Comparison of ENCODE assay signal across 1 fruit fly cellular context in genomic region chr3R:9214235-9214634, dm6.
TF ChIP-seq lines count a peak whose summit lies in the region.

No protein-coding gene starts in this region.

TF ChIP-seq in whole organism, embryonic, 481 proteins besides CTCF, POLR2A, EP300 and RAD21 (continued from another document and continues in another):
- TF ChIP-seq CG2712 (tag; optimal IDR thresholded peaks at IDR 0.05; lab: Kevin White, UChicago) (peak; percentile 22), luna (GFP tag; optimal IDR thresholded peaks at IDR 0.05; lab: Kevin White, UChicago) (no peak), Drgx (GFP tag; IDR thresholded peaks at IDR 0.05; lab: Robert Waterston, UW) (no peak), CG17802 (tag; optimal IDR thresholded peaks at IDR 0.05; lab: Kevin White, UChicago) (no peak), Ada2b (GFP tag; IDR thresholded peaks at IDR 0.05; lab: Robert Waterston, UW) (no peak), CG11695 (GFP tag; IDR thresholded peaks at IDR 0.05; lab: Robert Waterston, UW) (no peak), zen (tag; optimal IDR thresholded peaks at IDR 0.05; lab: Kevin White, UChicago) (peak; percentile 25), ase (GFP tag; IDR thresholded peaks at IDR 0.05; lab: Robert Waterston, UW) (no peak), lov (optimal IDR thresholded peaks at IDR 0.05; lab: Kevin White, UChicago) (no peak), lov (GFP tag; IDR thresholded peaks at IDR 0.05; lab: Robert Waterston, UW) (no peak), H15 (GFP tag; IDR thresholded peaks at IDR 0.05; lab: Robert Waterston, UW) (no peak), TFAM (GFP tag; optimal IDR thresholded peaks at IDR 0.05; lab: Kevin White, UChicago) (no peak), pita (GFP tag; optimal IDR thresholded peaks at IDR 0.05; lab: Kevin White, UChicago) (peak; percentile 79), Vsx1 (GFP tag; optimal IDR thresholded peaks at IDR 0.05; lab: Kevin White, UChicago) (no peak), Bteb2 (GFP tag; optimal IDR thresholded peaks at IDR 0.05; lab: Kevin White, UChicago) (no peak), CG34224 (GFP tag; IDR thresholded peaks at IDR 0.05; lab: Robert Waterston, UW; ENCODE audit: partially characterized antibody) (no peak), ranshi (GFP tag; IDR thresholded peaks at IDR 0.05; lab: Robert Waterston, UW) (no peak), Ets65A (GFP tag; lab: Kevin White, UChicago) (peak; percentile 30), Blimp-1 (GFP tag; optimal IDR thresholded peaks at IDR 0.05; lab: Kevin White, UChicago) (no peak), ro (GFP tag; IDR thresholded peaks at IDR 0.05; lab: Robert Waterston, UW) (no peak), Fer2 (tag; optimal IDR thresholded peaks at IDR 0.05; lab: Kevin White, UChicago) (no peak), HHEX (GFP tag; optimal IDR thresholded peaks at IDR 0.05; lab: Kevin White, UChicago) (no peak), Oli (tag; optimal IDR thresholded peaks at IDR 0.05; lab: Kevin White, UChicago) (no peak), amos (GFP tag; IDR thresholded peaks at IDR 0.05; lab: Robert Waterston, UW; ENCODE audit: partially characterized antibody) (peak; percentile 52; the same call in 1 of the 2 replicates), CG15601 (tag; optimal IDR thresholded peaks at IDR 0.05; lab: Kevin White, UChicago) (no peak), da (GFP tag; optimal IDR thresholded peaks at IDR 0.05; lab: Kevin White, UChicago) (no peak), CG16815 (GFP tag; optimal IDR thresholded peaks at IDR 0.05; lab: Kevin White, UChicago) (no peak), crol (GFP tag; IDR thresholded peaks at IDR 0.05; lab: Robert Waterston, UW) (no peak), CG10462 (GFP tag; optimal IDR thresholded peaks at IDR 0.05; lab: Kevin White, UChicago) (no peak), sd (tag; optimal IDR thresholded peaks at IDR 0.05; lab: Kevin White, UChicago) (no peak), CG18599 (GFP tag; optimal IDR thresholded peaks at IDR 0.05; lab: Kevin White, UChicago) (no peak), CG12299 (tag; optimal IDR thresholded peaks at IDR 0.05; lab: Kevin White, UChicago) (no peak), ssp (GFP tag; IDR thresholded peaks at IDR 0.05; lab: Robert Waterston, UW) (no peak), PHDP (tag; optimal IDR thresholded peaks at IDR 0.05; lab: Kevin White, UChicago) (peak; percentile 1), cg (GFP tag; optimal IDR thresholded peaks at IDR 0.05; lab: Kevin White, UChicago) (no peak), insv (GFP tag; optimal IDR thresholded peaks at IDR 0.05; lab: Kevin White, UChicago) (no peak), tap (tag; optimal IDR thresholded peaks at IDR 0.05; lab: Kevin White, UChicago) (no peak), pb (GFP tag; optimal IDR thresholded peaks at IDR 0.05; lab: Kevin White, UChicago) (no peak), Eip74EF (GFP tag; optimal IDR thresholded peaks at IDR 0.05; lab: Kevin White, UChicago) (no peak), CG43689 (GFP tag; IDR thresholded peaks at IDR 0.05; lab: Robert Waterston, UW) (no peak), fd64A (GFP tag; optimal IDR thresholded peaks at IDR 0.05; lab: Kevin White, UChicago) (no peak), gsb-n (tag; optimal IDR thresholded peaks at IDR 0.05; lab: Kevin White, UChicago) (peak; percentile 28), klu (GFP tag; IDR thresholded peaks at IDR 0.05; lab: Robert Waterston, UW) (no peak), CG6854 (GFP tag; optimal IDR thresholded peaks at IDR 0.05; lab: Kevin White, UChicago) (peak; percentile 77), CG4854 (GFP tag; optimal IDR thresholded peaks at IDR 0.05; lab: Kevin White, UChicago) (no peak), peb (GFP tag; IDR thresholded peaks at IDR 0.05; lab: Robert Waterston, UW) (no peak), Camta (GFP tag; optimal IDR thresholded peaks at IDR 0.05; lab: Kevin White, UChicago) (no peak), Bgb (GFP tag; IDR thresholded peaks at IDR 0.05; lab: Robert Waterston, UW; ENCODE audit: partially characterized antibody) (peak; percentile 48; the same call in 1 of the 2 replicates), CG18764 (GFP tag; optimal IDR thresholded peaks at IDR 0.05; lab: Kevin White, UChicago) (no peak), her (GFP tag; optimal IDR thresholded peaks at IDR 0.05; lab: Kevin White, UChicago) (no peak), pan (optimal IDR thresholded peaks at IDR 0.05; lab: Kevin White, UChicago) (no peak), pan (GFP tag; optimal IDR thresholded peaks at IDR 0.05 in 1 of 2, IDR thresholded peaks at IDR 0.05 in 1 of 2) (no peak), Oaz (GFP tag; IDR thresholded peaks at IDR 0.05; lab: Robert Waterston, UW) (no peak), Myb (GFP tag; optimal IDR thresholded peaks at IDR 0.05; lab: Kevin White, UChicago) (no peak), dpn (GFP tag; optimal IDR thresholded peaks at IDR 0.05; lab: Kevin White, UChicago) (no peak), Xbp1 (GFP tag; optimal IDR thresholded peaks at IDR 0.05; lab: Kevin White, UChicago) (no peak), CG7928 (GFP tag; optimal IDR thresholded peaks at IDR 0.05; lab: Kevin White, UChicago) (no peak), repo (GFP tag; optimal IDR thresholded peaks at IDR 0.05; lab: Kevin White, UChicago) (no peak), Hsf (GFP tag; optimal IDR thresholded peaks at IDR 0.05; lab: Kevin White, UChicago) (no peak), cwo (GFP tag; optimal IDR thresholded peaks at IDR 0.05; lab: Kevin White, UChicago) (no peak), hkb (optimal IDR thresholded peaks at IDR 0.05; lab: Kevin White, UChicago) (no peak), hkb (GFP tag; IDR thresholded peaks at IDR 0.05; lab: Robert Waterston, UW) (no peak), gcm (GFP tag; optimal IDR thresholded peaks at IDR 0.05; lab: Kevin White, UChicago) (no peak), B-H2 (GFP tag; optimal IDR thresholded peaks at IDR 0.05; lab: Kevin White, UChicago) (no peak), Aef1 (GFP tag; IDR thresholded peaks at IDR 0.05; lab: Robert Waterston, UW) (no peak), NFAT (GFP tag; IDR thresholded peaks at IDR 0.05; lab: Robert Waterston, UW) (no peak), CG15479 (GFP tag; optimal IDR thresholded peaks at IDR 0.05; lab: Kevin White, UChicago) (no peak), gfzf (GFP tag; optimal IDR thresholded peaks at IDR 0.05; lab: Kevin White, UChicago) (no peak), HLH54F (GFP tag; optimal IDR thresholded peaks at IDR 0.05; lab: Kevin White, UChicago) (no peak), CG2199 (GFP tag; IDR thresholded peaks at IDR 0.05; lab: Robert Waterston, UW) (no peak), CHES-1-like (GFP tag; optimal IDR thresholded peaks at IDR 0.05; lab: Kevin White, UChicago) (no peak), cas (GFP tag; IDR thresholded peaks at IDR 0.05; lab: Robert Waterston, UW) (0 out of 2 replicates have a peak, but pooled peaks have one; percentile 15), Rx (GFP tag; IDR thresholded peaks at IDR 0.05; lab: Robert Waterston, UW) (no peak), B-H1 (GFP tag; IDR thresholded peaks at IDR 0.05; lab: Robert Waterston, UW) (no peak), CG31441 (GFP tag; IDR thresholded peaks at IDR 0.05; lab: Robert Waterston, UW) (0 out of 2 replicates have a peak, but pooled peaks have one; percentile 14), fd96Cb (tag; optimal IDR thresholded peaks at IDR 0.05; lab: Kevin White, UChicago) (no peak), ATbp (GFP tag; optimal IDR thresholded peaks at IDR 0.05; lab: Kevin White, UChicago) (no peak), HmgZ (tag; optimal IDR thresholded peaks at IDR 0.05; lab: Kevin White, UChicago) (peak; percentile 2), Hr51 (GFP tag; optimal IDR thresholded peaks at IDR 0.05; lab: Kevin White, UChicago) (no peak), CG33213 (GFP tag; optimal IDR thresholded peaks at IDR 0.05; lab: Kevin White, UChicago) (no peak), CG14710 (tag; optimal IDR thresholded peaks at IDR 0.05; lab: Kevin White, UChicago) (peak; percentile 5), CG11456 (GFP tag; IDR thresholded peaks at IDR 0.05; lab: Robert Waterston, UW) (no peak), Dbx (GFP tag; IDR thresholded peaks at IDR 0.05; lab: Robert Waterston, UW) (no peak), br (optimal IDR thresholded peaks at IDR 0.05; lab: Kevin White, UChicago) (no peak), dmrt99B (tag; optimal IDR thresholded peaks at IDR 0.05; lab: Kevin White, UChicago) (no peak), CoRest (tag; optimal IDR thresholded peaks at IDR 0.05; lab: Kevin White, UChicago) (peak; percentile 82), scrt (GFP tag; optimal IDR thresholded peaks at IDR 0.05; lab: Kevin White, UChicago) (no peak), Neu2 (GFP tag; optimal IDR thresholded peaks at IDR 0.05; lab: Kevin White, UChicago; ENCODE audit: borderline replicate concordance) (no peak), prd (optimal IDR thresholded peaks at IDR 0.05; lab: Kevin White, UChicago) (no peak), prd (GFP tag; IDR thresholded peaks at IDR 0.05; lab: Robert Waterston, UW) (no peak), Ssrp (tag; optimal IDR thresholded peaks at IDR 0.05; lab: Kevin White, UChicago) (peak; percentile 29), trem (tag; optimal IDR thresholded peaks at IDR 0.05; lab: Kevin White, UChicago) (peak; percentile 15), knrl (GFP tag; IDR thresholded peaks at IDR 0.05; lab: Robert Waterston, UW; ENCODE audit: partially characterized antibody) (peak; percentile 77), ham (GFP tag; IDR thresholded peaks at IDR 0.05; lab: Robert Waterston, UW) (no peak), sens (GFP tag; lab: Kevin White, UChicago) (peak; percentile 62), CG7963 (GFP tag; IDR thresholded peaks at IDR 0.05; lab: Robert Waterston, UW; ENCODE audit: partially characterized antibody) (no peak), CG8944 (GFP tag; optimal IDR thresholded peaks at IDR 0.05; lab: Kevin White, UChicago) (no peak), mld (GFP tag; IDR thresholded peaks at IDR 0.05; lab: Robert Waterston, UW; ENCODE audit: partially characterized antibody) (no peak), CG4820 (GFP tag; optimal IDR thresholded peaks at IDR 0.05; lab: Kevin White, UChicago) (no peak), nmo (GFP tag; optimal IDR thresholded peaks at IDR 0.05; lab: Kevin White, UChicago) (peak; percentile 5), Elba2 (GFP tag; optimal IDR thresholded peaks at IDR 0.05; lab: Kevin White, UChicago) (no peak), twi (tag; optimal IDR thresholded peaks at IDR 0.05; lab: Kevin White, UChicago) (no peak), CG13894 (tag; optimal IDR thresholded peaks at IDR 0.05; lab: Kevin White, UChicago) (peak; percentile 16), jumu (GFP tag; optimal IDR thresholded peaks at IDR 0.05; lab: Kevin White, UChicago) (no peak), CG12659 (GFP tag; optimal IDR thresholded peaks at IDR 0.05; lab: Kevin White, UChicago) (no peak), al (GFP tag; IDR thresholded peaks at IDR 0.05; lab: Robert Waterston, UW) (no peak), Abd-B (GFP tag; optimal IDR thresholded peaks at IDR 0.05; lab: Kevin White, UChicago) (peak; percentile 42), dan (GFP tag; IDR thresholded peaks at IDR 0.05; lab: Robert Waterston, UW) (no peak), CG17829 (tag; optimal IDR thresholded peaks at IDR 0.05; lab: Kevin White, UChicago) (peak; percentile 16), Sry-β (GFP tag; optimal IDR thresholded peaks at IDR 0.05; lab: Kevin White, UChicago) (no peak), CG1024 (GFP tag; IDR thresholded peaks at IDR 0.05; lab: Robert Waterston, UW) (no peak), CG17385 (GFP tag; optimal IDR thresholded peaks at IDR 0.05; lab: Kevin White, UChicago) (no peak), Side (GFP tag; optimal IDR thresholded peaks at IDR 0.05; lab: Kevin White, UChicago) (no peak), Hr3 (GFP tag; optimal IDR thresholded peaks at IDR 0.05; lab: Kevin White, UChicago) (no peak), Lhr (GFP tag; optimal IDR thresholded peaks at IDR 0.05; lab: Kevin White, UChicago) (peak; percentile 9), aop (GFP tag; IDR thresholded peaks at IDR 0.05; lab: Robert Waterston, UW) (no peak), Meics (GFP tag; optimal IDR thresholded peaks at IDR 0.05; lab: Kevin White, UChicago) (no peak), CG17568 (GFP tag; optimal IDR thresholded peaks at IDR 0.05; lab: Kevin White, UChicago) (no peak), Fer1 (GFP tag; optimal IDR thresholded peaks at IDR 0.05; lab: Kevin White, UChicago) (no peak), Dfd (GFP tag; optimal IDR thresholded peaks at IDR 0.05; lab: Kevin White, UChicago) (no peak), unc-4 (GFP tag; IDR thresholded peaks at IDR 0.05; lab: Robert Waterston, UW; ENCODE audit: partially characterized antibody) (no peak), h (optimal IDR thresholded peaks at IDR 0.05; lab: Kevin White, UChicago) (no peak), Spps (tag; optimal IDR thresholded peaks at IDR 0.05; lab: Kevin White, UChicago) (no peak), CG11247 (GFP tag; IDR thresholded peaks at IDR 0.05; lab: Robert Waterston, UW) (no peak), Mes4 (GFP tag; optimal IDR thresholded peaks at IDR 0.05; lab: Kevin White, UChicago) (no peak), CG10209 (GFP tag; optimal IDR thresholded peaks at IDR 0.05; lab: Kevin White, UChicago) (no peak), inv (GFP tag; IDR thresholded peaks at IDR 0.05; lab: Robert Waterston, UW; ENCODE audit: partially characterized antibody) (peak; percentile 39; the same call in 1 of the 2 replicates), lab (GFP tag; optimal IDR thresholded peaks at IDR 0.05; lab: Kevin White, UChicago) (no peak), bbx (GFP tag; IDR thresholded peaks at IDR 0.05; lab: Robert Waterston, UW; ENCODE audit: partially characterized antibody) (no peak), CG10366 (GFP tag; IDR thresholded peaks at IDR 0.05; lab: Robert Waterston, UW) (no peak), CG14014 (GFP tag; IDR thresholded peaks at IDR 0.05; lab: Robert Waterston, UW) (no peak), ERR (GFP tag; optimal IDR thresholded peaks at IDR 0.05; lab: Kevin White, UChicago) (no peak), Lpt (GFP tag; optimal IDR thresholded peaks at IDR 0.05; lab: Kevin White, UChicago) (no peak), sim (GFP tag; IDR thresholded peaks at IDR 0.05; lab: Robert Waterston, UW) (no peak), CG12071 (GFP tag; optimal IDR thresholded peaks at IDR 0.05; lab: Kevin White, UChicago) (no peak), CG15073 (GFP tag; optimal IDR thresholded peaks at IDR 0.05; lab: Kevin White, UChicago) (no peak), CG31224 (GFP tag; IDR thresholded peaks at IDR 0.05; lab: Robert Waterston, UW) (no peak), CG8765 (GFP tag; IDR thresholded peaks at IDR 0.05; lab: Robert Waterston, UW) (no peak), zf30C (GFP tag; optimal IDR thresholded peaks at IDR 0.05; lab: Kevin White, UChicago) (no peak), CG34422 (GFP tag; IDR thresholded peaks at IDR 0.05; lab: Robert Waterston, UW) (no peak)
